Worm (Caenorhabditis elegans) whole organism, L2 larva: ENCODE data around the gene esyt-2.

ENCODE experiments used
- aly-2 ChIP-seq: fragments of 150-350 bp; optimal IDR thresholded peaks from 2 replicates; lab custom pipeline; 2014; ENCODE audit warnings: missing biosample characterization, missing genetic modification characterization
- nhr-237 ChIP-seq: fragments of 150-350 bp; optimal IDR thresholded peaks from 2 replicates; lab custom pipeline; 2014; ENCODE audit warnings: missing biosample characterization, missing genetic modification characterization

DNA sequence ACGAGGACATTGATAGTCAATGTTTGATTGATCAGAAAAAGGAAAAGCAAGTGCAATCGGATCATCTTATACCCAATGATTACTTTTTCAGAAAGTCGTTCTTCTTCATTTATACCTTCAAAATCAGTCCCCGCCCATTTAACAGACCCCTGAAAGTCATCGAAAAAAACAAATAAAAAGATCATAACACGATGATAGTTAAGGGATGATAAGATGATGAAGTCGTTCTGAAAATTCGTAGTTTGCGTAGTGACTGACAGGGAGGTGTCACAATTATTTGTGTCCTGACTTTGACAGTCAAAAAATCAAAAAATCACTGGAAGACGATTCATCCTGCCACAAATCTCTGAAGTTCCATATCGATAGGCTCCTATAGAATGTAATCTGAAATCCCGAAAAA is 36.3 kb downstream of the esyt-2 start, which contains the start of gene ugt-66:
- no peak for TF ChIP-seq aly-2 (tag; lab: Kevin White, UChicago)
- no peak for TF ChIP-seq nhr-237
